Worm (Caenorhabditis elegans): ENCODE results near the gene F57B9.3.

F57B9.3 gene

ce11 chrIII:6953978-6954377 is 14.4 kb downstream of the F57B9.3 start:
- no peak for TF ChIP-seq ceh-16 (tag; optimal IDR thresholded peaks at IDR 0.05)

- no peak for TF ChIP-seq elt-2 (tag; optimal IDR thresholded peaks at IDR 0.05)
- no peak for TF ChIP-seq nhr-11 (tag; optimal IDR thresholded peaks at IDR 0.05)
- no peak for TF ChIP-seq nhr-76 (tag; optimal IDR thresholded peaks at IDR 0.05)
- TF ChIP-seq lin-15B (tag; optimal IDR thresholded peaks at IDR 0.05), result no peak
- TF ChIP-seq mml-1 (tag; optimal IDR thresholded peaks at IDR 0.05), result no peak
- no peak for TF ChIP-seq sea-2 (GFP tag; optimal IDR thresholded peaks at IDR 0.05)
- no peak for TF ChIP-seq egl-5 (tag; optimal IDR thresholded peaks at IDR 0.05)
- no peak for TF ChIP-seq snpc-4 (tag; optimal IDR thresholded peaks at IDR 0.05)
- TF ChIP-seq lin-39 (tag; optimal IDR thresholded peaks at IDR 0.05), result no peak
- no peak for TF ChIP-seq egl-27 (tag; optimal IDR thresholded peaks at IDR 0.05)
- no peak for TF ChIP-seq lsy-12 (tag; optimal IDR thresholded peaks at IDR 0.05)
- no peak for TF ChIP-seq daf-12 (tag; optimal IDR thresholded peaks at IDR 0.05)
Observed at ce11 chrIII:6955766-6956165, 16.1 kb downstream of the F57B9.3 start.

ce11 chrIII:6958674-6959241 is 19.1 kb downstream of the F57B9.3 start:
- peak; percentile 26 for TF ChIP-seq aly-2 (tag; optimal IDR thresholded peaks at IDR 0.05)
- TF ChIP-seq nhr-77 (tag; optimal IDR thresholded peaks at IDR 0.05), result no peak

- TF ChIP-seq ceh-82 (tag; optimal IDR thresholded peaks at IDR 0.05) (no peak), elt-3 (tag; optimal IDR thresholded peaks at IDR 0.05) (no peak), eor-1 (tag; optimal IDR thresholded peaks at IDR 0.05) (no peak), lin-39 (tag; optimal IDR thresholded peaks at IDR 0.05) (no peak), lin-15B (tag; optimal IDR thresholded peaks at IDR 0.05) (peak; percentile 46), fkh-10 (GFP tag; optimal IDR thresholded peaks at IDR 0.05) (no peak), nhr-25 (tag; optimal IDR thresholded peaks at IDR 0.05) (no peak), elt-1 (tag; optimal IDR thresholded peaks at IDR 0.05) (no peak), tbx-2 (tag; optimal IDR thresholded peaks at IDR 0.05) (no peak), unc-62 (GFP tag; optimal IDR thresholded peaks at IDR 0.05) (no peak), nhr-12 (tag; optimal IDR thresholded peaks at IDR 0.05) (no peak), pqm-1 (tag; optimal IDR thresholded peaks at IDR 0.05) (no peak), nhr-43 (tag; optimal IDR thresholded peaks at IDR 0.05; ENCODE audit: poor library complexity, severe bottlenecking) (no peak), nhr-23 (tag; optimal IDR thresholded peaks at IDR 0.05) (peak; percentile 12), ztf-4 (tag; optimal IDR thresholded peaks at IDR 0.05) (no peak), nhr-28 (tag; optimal IDR thresholded peaks at IDR 0.05) (no peak), jun-1 (tag; optimal IDR thresholded peaks at IDR 0.05) (no peak), ceh-28 (tag; optimal IDR thresholded peaks at IDR 0.05) (no peak), fkh-2 (tag; optimal IDR thresholded peaks at IDR 0.05) (no peak), pha-4 (tag; optimal IDR thresholded peaks at IDR 0.05) (peak; percentile 81), mdl-1 (tag; optimal IDR thresholded peaks at IDR 0.05) (no peak), nhr-11 (tag; optimal IDR thresholded peaks at IDR 0.05) (no peak), lsy-12 (tag; optimal IDR thresholded peaks at IDR 0.05) (no peak), nfya-1 (tag; optimal IDR thresholded peaks at IDR 0.05; ENCODE audit: insufficient read depth) (peak; percentile 81), ceh-16 (tag; optimal IDR thresholded peaks at IDR 0.05) (no peak), mml-1 (tag; optimal IDR thresholded peaks at IDR 0.05) (no peak), R02D3.7 (tag; optimal IDR thresholded peaks at IDR 0.05) (no peak), nhr-77 (tag; optimal IDR thresholded peaks at IDR 0.05) (no peak), zag-1 (tag; optimal IDR thresholded peaks at IDR 0.05) (no peak), skn-1 (tag; optimal IDR thresholded peaks at IDR 0.05) (peak; percentile 95), daf-12 (tag; optimal IDR thresholded peaks at IDR 0.05) (no peak), aly-2 (tag; optimal IDR thresholded peaks at IDR 0.05) (no peak), snpc-4 (tag; optimal IDR thresholded peaks at IDR 0.05) (no peak), hmg-11 (tag; optimal IDR thresholded peaks at IDR 0.05) (peak; percentile 41), fos-1 (tag; optimal IDR thresholded peaks at IDR 0.05) (no peak), ceh-9 (tag; optimal IDR thresholded peaks at IDR 0.05) (no peak), nhr-76 (tag; optimal IDR thresholded peaks at IDR 0.05) (no peak), ama-1 (optimal IDR thresholded peaks at IDR 0.05) (peak; percentile 40), nhr-237 (tag; optimal IDR thresholded peaks at IDR 0.05) (no peak), egl-27 (tag; optimal IDR thresholded peaks at IDR 0.05) (no peak), elt-2 (tag; optimal IDR thresholded peaks at IDR 0.05) (peak; percentile 13), sea-2 (GFP tag; optimal IDR thresholded peaks at IDR 0.05) (no peak), ZK546.5 (tag; optimal IDR thresholded peaks at IDR 0.05) (no peak), nhr-67 (tag; optimal IDR thresholded peaks at IDR 0.05) (no peak), unc-39 (tag; optimal IDR thresholded peaks at IDR 0.05) (no peak), egl-5 (tag; optimal IDR thresholded peaks at IDR 0.05) (peak; percentile 25), ztf-11 (tag; optimal IDR thresholded peaks at IDR 0.05) (no peak)
Observed at ce11 chrIII:6961167-6961566, 21.5 kb downstream of the F57B9.3 start.
